Fruit fly (Drosophila melanogaster) whole organism: ENCODE data around the gene sov.

ENCODE experiments used
- CG8478 ChIP-seq: fragments of >200 bp; optimal IDR thresholded peaks from 2 replicates; lab custom pipeline; 2018; ENCODE audit warnings: inconsistent platforms
- EcR ChIP-seq, 2 experiments: fragments of >200 bp; optimal IDR thresholded peaks; 2 replicates each; lab custom pipeline; 2017; ENCODE audit warnings: missing biosample characterization in 2 of 2, missing genetic modification characterization in 2 of 2, missing genetic modification reagents in 2 of 2
- pan ChIP-seq: fragments of >200 bp; optimal IDR thresholded peaks from 2 replicates; lab custom pipeline; 2017
- psq ChIP-seq: fragments of >200 bp; optimal IDR thresholded peaks from 2 replicates; lab custom pipeline; 2017
- usp ChIP-seq: fragments of >200 bp; optimal IDR thresholded peaks from 2 replicates; lab custom pipeline; 2017; ENCODE audit warnings: missing biosample characterization, missing genetic modification characterization, mixed read lengths

- TF ChIP-seq EcR (GFP tag; optimal IDR thresholded peaks at IDR 0.05; lab: Kevin White, UChicago) (no peak), pan (no peak), CG8478 (lab: Kevin White, UChicago) (no peak), usp (GFP tag; lab: Kevin White, UChicago) (no peak), psq (lab: Kevin White, UChicago) (no peak)
Measured at dm6 chrX:6724904-6725505, 31.1 kb upstream of the sov start.
